Worm (Caenorhabditis elegans): ENCODE results near the gene nlp-2.

nlp-2 gene

DNA sequence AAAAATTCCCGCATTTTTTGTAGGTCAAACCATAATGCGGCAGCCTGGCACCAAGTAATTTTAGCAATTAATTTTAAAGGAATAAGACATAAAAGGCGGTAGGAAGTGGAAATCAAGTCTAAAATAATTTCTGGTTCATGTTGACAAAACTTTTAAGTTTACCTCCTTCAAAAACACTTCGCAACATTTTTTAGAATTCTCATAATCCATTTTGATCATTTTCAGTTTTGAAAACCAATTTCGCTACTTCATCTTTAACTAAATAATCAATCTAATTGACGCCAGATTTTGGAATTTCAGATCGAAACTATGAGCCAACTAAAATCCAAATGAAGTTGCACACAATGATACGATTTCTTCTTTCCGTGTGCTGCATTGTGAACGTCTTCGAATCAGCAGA is 15.2 kb upstream of the nlp-2 start, which contains the start of gene lgc-40:
Gene lgc-40 (plus strand): TSS at position 301 of the 400 bp plus-strand sequence.
- TF ChIP-seq dpl-1 (GFP tag; optimal IDR thresholded peaks at IDR 0.05) (no peak), unc-62 (GFP tag; optimal IDR thresholded peaks at IDR 0.05 in 1 of 2) (peak in 1 of 2 experiments; percentile 9), unc-62 (tag; optimal IDR thresholded peaks at IDR 0.05) (no peak)

DNA sequence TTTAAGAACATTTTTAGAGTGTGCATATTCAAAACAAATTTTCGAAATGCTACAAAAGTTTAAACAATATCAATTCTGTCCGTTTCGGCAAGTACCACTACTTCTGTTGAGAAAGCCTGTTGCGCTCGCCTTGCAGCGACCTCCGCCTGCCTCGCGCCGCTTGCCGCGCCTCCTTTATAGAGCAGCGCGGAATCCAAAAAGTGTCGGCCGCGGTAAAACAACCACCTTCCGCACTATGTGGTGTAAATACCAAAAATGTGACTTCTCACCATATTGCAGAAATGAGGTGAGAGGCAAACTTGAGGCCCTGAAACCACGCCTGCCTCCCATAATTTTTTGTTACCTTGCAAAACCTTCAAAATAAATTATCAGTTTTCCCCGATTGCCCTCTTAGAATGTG is 8.4 kb upstream of the nlp-2 start:
- no peak for TF ChIP-seq aly-2 (tag; optimal IDR thresholded peaks at IDR 0.05)
- TF ChIP-seq lsy-2 (tag; optimal IDR thresholded peaks at IDR 0.05): no peak
- no peak for TF ChIP-seq mep-1 (tag; optimal IDR thresholded peaks at IDR 0.05)
- TF ChIP-seq nhr-42 (GFP tag; IDR thresholded peaks at IDR 0.05): no peak
- TF ChIP-seq daf-19 (GFP tag; conservative IDR thresholded peaks at IDR 0.05): no peak
- 0 out of 2 replicates have a peak, but pooled peaks have one; percentile 9 for TF ChIP-seq php-3 (GFP tag; IDR thresholded peaks at IDR 0.05)
- TF ChIP-seq lin-1 (GFP tag; IDR thresholded peaks at IDR 0.05): no peak
- TF ChIP-seq pha-4 (GFP tag; IDR thresholded peaks at IDR 0.05): no peak
- TF ChIP-seq pha-4 (tag; optimal IDR thresholded peaks at IDR 0.05): no peak

DNA sequence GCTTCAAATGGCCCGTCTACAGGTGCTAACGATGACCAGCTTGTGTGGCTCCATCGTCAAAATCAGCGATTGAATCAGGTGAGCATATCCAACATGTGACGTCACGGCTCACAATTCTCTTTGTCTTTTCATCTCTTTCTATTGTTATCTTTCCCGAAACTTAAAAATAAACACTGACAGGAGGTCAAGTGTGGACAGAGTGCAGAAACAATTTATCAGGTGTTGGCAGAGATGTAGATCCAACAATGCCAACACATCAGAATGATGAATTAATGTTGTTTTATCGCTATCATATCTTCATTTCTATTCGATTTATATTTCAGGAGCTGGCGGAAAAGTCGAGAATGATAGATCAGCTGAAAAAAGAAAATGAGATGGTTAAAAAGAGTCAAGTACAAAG is 3.4 kb upstream of the nlp-2 start:
- no peak for TF ChIP-seq daf-19 (GFP tag; conservative IDR thresholded peaks at IDR 0.05)
- no peak for TF ChIP-seq unc-39 (tag; optimal IDR thresholded peaks at IDR 0.05)
- TF ChIP-seq mdt-29 (GFP tag; IDR thresholded peaks at IDR 0.05): no peak
- TF ChIP-seq T26A8.4 (GFP tag; IDR thresholded peaks at IDR 0.05): no peak
- TF ChIP-seq spr-1 (tag; optimal IDR thresholded peaks at IDR 0.05): no peak
- TF ChIP-seq ceh-20 (GFP tag; IDR thresholded peaks at IDR 0.05): no peak
- TF ChIP-seq nhr-25 (tag; optimal IDR thresholded peaks at IDR 0.05; ENCODE audit: borderline replicate concordance, insufficient read depth): no peak
- no peak for TF ChIP-seq lin-39 (tag; optimal IDR thresholded peaks at IDR 0.05)

DNA sequence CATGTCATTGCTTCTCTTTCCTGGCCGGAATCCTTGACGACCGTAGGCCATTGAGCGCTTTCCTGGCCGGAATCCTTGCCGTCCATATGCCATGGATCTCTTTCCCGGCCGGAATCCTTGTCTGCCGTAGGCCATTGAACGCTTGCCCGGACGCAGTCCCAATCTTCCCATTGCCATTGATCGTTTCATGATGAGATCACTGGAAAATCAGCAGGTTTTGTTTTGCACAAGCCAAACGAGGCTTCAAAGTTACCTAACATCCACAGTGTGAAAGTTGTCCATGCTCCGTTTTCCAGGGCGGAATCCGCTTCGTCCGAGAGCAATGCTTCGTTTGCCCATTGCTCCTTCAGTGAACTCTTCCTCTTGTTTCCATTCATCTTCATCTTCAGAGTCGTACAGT is 462 bp downstream of the nlp-2 start:
- no peak for TF ChIP-seq ceh-32 (tag; optimal IDR thresholded peaks at IDR 0.05; ENCODE audit: poor library complexity)
- TF ChIP-seq aha-1 (tag): peak; percentile 52
- TF ChIP-seq egl-43 (GFP tag; IDR thresholded peaks at IDR 0.05): no peak
- TF ChIP-seq mep-1 (tag; optimal IDR thresholded peaks at IDR 0.05): no peak

DNA sequence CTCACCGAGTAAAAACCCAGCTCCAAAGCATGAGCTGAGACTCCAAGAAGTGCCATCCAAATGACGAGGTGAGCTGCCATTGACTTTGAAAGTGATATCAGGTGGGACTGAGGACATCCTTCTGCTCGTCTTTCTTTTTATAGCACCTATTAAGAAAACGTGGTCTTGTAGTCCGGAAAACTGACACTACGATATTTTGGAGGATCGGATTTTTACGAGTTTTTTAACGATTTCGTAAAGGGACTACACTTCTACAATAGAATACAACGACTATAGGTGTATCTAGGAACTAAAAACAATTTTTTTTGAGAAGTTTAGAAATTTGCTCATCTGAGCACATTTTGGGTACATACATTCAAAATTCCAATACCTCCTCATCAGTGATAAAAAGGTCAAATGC is 1.7 kb downstream of the nlp-2 start, which contains the start of gene nlp-23:
Gene nlp-23 (minus strand): TSS at position 101 of the 400 bp plus-strand sequence.
- TF ChIP-seq nhr-48 (tag; optimal IDR thresholded peaks at IDR 0.05) (no peak), rbr-2 (tag; optimal IDR thresholded peaks at IDR 0.05) (no peak), F37D6.2 (tag; optimal IDR thresholded peaks at IDR 0.05) (no peak), nhr-237 (tag; optimal IDR thresholded peaks at IDR 0.05) (no peak)

DNA sequence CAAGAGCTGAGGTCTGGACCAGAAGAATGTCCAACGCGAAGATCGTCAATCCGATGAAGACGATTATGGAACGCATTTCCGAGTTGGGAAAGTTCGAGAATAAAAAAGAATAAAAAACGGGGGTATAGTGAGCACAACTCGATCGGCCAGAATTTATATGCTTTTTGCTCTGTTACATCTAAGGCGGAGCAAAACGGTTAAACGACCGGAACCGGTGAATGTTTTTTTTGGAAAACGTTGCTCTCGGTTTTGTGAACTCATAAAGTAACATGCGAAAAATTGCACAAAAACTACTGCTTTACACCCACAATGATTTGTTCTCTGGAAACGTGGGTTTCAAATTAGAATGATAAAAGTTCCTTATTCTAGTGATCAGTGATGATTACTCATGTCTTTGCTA is 2.6 kb downstream of the nlp-2 start, which contains the start of gene nlp-22:
Gene nlp-22 (minus strand): TSS at position 101 of the 400 bp plus-strand sequence.
- TF ChIP-seq egl-43 (GFP tag; IDR thresholded peaks at IDR 0.05) (no peak), ceh-82 (tag; optimal IDR thresholded peaks at IDR 0.05) (no peak), saeg-2 (GFP tag; IDR thresholded peaks at IDR 0.05) (no peak), aha-1 (tag) (no peak), zip-11 (GFP tag; IDR thresholded peaks at IDR 0.05) (no peak), ces-1 (GFP tag; optimal IDR thresholded peaks at IDR 0.05) (no peak), mep-1 (tag; optimal IDR thresholded peaks at IDR 0.05) (no peak), zag-1 (tag; optimal IDR thresholded peaks at IDR 0.05) (no peak), dve-1 (tag; optimal IDR thresholded peaks at IDR 0.05; ENCODE audit: insufficient read depth) (no peak), mxl-3 (GFP tag; optimal IDR thresholded peaks at IDR 0.05) (no peak), ceh-20 (GFP tag; IDR thresholded peaks at IDR 0.05) (no peak), madf-5 (GFP tag; IDR thresholded peaks at IDR 0.05) (no peak), jun-1 (tag; optimal IDR thresholded peaks at IDR 0.05) (no peak), ztf-7 (tag; optimal IDR thresholded peaks at IDR 0.05) (no peak), ctbp-1 (GFP tag; IDR thresholded peaks at IDR 0.05) (no peak)
